Worm (Caenorhabditis elegans) whole organism, midembryonic: Measurements from ENCODE around the gene gfi-1.

Experiments used
- T22C8.4 ChIP-seq: fragments of 200-800 bp; sonication (Bioruptor generic); IDR thresholded peaks from 2 replicates; pipeline ENCODE4 v1.3.6; 2022; ENCODE audit warnings: missing genetic modification characterization, missing compliant biosample characterization
- cog-1 ChIP-seq: sonication (generic microtip); optimal IDR thresholded peaks from 2 replicates; lab custom pipeline; 2016; ENCODE audit warnings: missing genetic modification characterization, missing compliant biosample characterization
- flt-1 ChIP-seq: fragments of 200-800 bp; sonication (Bioruptor generic); IDR thresholded peaks from 2 replicates; pipeline ENCODE4 v1.3.6; 2022; ENCODE audit warnings: missing genetic modification characterization, missing compliant biosample characterization
- klf-2 ChIP-seq: fragments of 200-800 bp; sonication (Bioruptor generic); conservative IDR thresholded peaks from 2 replicates; pipeline ENCODE4 v1.3.6; 2022; ENCODE audit warnings: missing genetic modification reagents, missing genetic modification characterization, missing compliant biosample characterization
- med-1 ChIP-seq: sonication (generic microtip); optimal IDR thresholded peaks from 2 replicates; lab custom pipeline; 2017; ENCODE audit warnings: missing genetic modification characterization, mild to moderate bottlenecking, missing compliant biosample characterization, antibody characterized with exemption, missing genetic modification reagents; ENCODE audit not compliant: insufficient read depth
- ref-1 ChIP-seq: fragments of 200-800 bp; sonication (Bioruptor generic); conservative IDR thresholded peaks from 2 replicates; pipeline ENCODE4 v1.3.6; 2022; ENCODE audit warnings: missing genetic modification reagents, missing genetic modification characterization, missing compliant biosample characterization
- tab-1 ChIP-seq: fragments of 200-800 bp; sonication (Bioruptor generic); IDR thresholded peaks from 2 replicates; pipeline ENCODE4 v1.3.6; 2022; ENCODE audit warnings: missing genetic modification characterization, missing compliant biosample characterization
- ztf-23 ChIP-seq: fragments of 200-800 bp; sonication (Bioruptor generic); IDR thresholded peaks from 2 replicates; pipeline ENCODE4 v1.3.6; 2022; ENCODE audit warnings: missing genetic modification reagents, missing genetic modification characterization, missing compliant biosample characterization
- ztf-29 ChIP-seq: fragments of 200-800 bp; sonication (Bioruptor generic); IDR thresholded peaks from 2 replicates; pipeline ENCODE4 v1.3.6; 2022; ENCODE audit warnings: missing genetic modification reagents, missing genetic modification characterization, missing compliant biosample characterization

The gfi-1 gene

DNA sequence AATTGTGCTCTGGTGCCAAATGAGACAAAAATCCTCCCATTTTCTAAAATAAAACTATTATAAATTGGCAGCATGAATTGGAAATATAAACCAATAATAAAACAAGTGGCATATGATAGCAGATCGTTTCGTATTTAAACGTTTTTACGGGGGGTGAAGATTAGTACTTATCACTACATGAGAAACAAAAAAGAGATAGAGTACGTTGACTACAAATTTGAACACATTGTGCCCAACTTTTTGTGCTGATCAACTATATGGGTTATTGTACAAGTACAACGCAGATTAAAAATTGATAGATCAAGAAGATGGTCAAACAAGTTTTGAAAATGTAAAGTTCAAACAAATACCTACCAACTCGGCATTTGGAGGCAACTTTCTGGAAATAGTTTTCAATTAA, 31.2 kb downstream of the gfi-1 start:
- no peak for TF ChIP-seq ztf-29 (GFP tag; lab: Robert Waterston, UW)
- no peak for TF ChIP-seq tab-1 (GFP tag; lab: Robert Waterston, UW)
- no peak for TF ChIP-seq klf-2 (GFP tag; lab: Robert Waterston, UW)

DNA sequence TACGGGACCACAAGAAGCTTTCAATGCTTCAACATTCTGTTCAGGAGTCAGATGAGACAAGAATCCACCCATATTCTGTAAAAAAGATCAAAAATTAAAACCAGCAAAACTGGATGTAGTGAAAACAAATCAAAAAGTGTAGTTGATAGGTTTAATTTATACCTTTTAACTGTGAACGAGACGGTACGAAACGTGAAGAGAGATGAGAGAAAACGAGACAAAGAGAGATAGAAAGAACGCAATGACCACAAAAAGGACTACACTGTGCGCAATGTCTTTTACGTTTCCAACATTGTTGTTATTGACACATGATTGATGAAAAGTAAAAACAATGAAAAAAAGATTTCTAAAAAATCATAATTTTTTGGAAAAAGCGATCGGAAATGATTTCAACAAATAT, 34.1 kb downstream of the gfi-1 start, which contains the start of gene cest-33:
cest-33 (minus strand) TSS at position 75 of the 400 bp plus-strand sequence.
- TF ChIP-seq ref-1 (GFP tag; lab: Robert Waterston, UW), result no peak

DNA sequence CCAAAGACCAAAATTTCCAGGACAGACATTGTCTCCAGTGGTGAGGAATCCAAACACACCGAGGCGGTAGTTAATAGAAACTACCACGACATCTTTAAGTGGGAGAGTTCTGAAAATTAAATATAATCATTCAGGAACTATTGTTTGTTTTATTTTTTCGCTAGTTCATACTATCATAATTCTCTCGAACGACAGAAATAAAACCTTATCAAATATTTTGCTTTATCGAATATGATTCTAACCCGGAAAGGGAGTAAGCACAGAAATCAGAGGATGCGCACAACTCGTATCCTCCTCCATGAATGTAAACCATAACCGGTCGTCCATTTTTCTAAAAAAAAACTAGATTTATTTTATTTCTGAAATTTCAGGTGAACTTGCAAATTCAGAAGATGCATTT, 34.9 kb downstream of the gfi-1 start:
- no peak for TF ChIP-seq med-1 (GFP tag; lab: Kevin White, UChicago)
- TF ChIP-seq ztf-23 (GFP tag; lab: Robert Waterston, UW), result no peak
- no peak for TF ChIP-seq T22C8.4 (GFP tag; lab: Robert Waterston, UW)
- TF ChIP-seq ztf-29 (GFP tag; lab: Robert Waterston, UW), result no peak
- TF ChIP-seq cog-1, result no peak
- TF ChIP-seq tab-1 (GFP tag; lab: Robert Waterston, UW), result no peak
- TF ChIP-seq flt-1, result no peak
- TF ChIP-seq ref-1 (GFP tag; lab: Robert Waterston, UW), result no peak
- TF ChIP-seq klf-2 (GFP tag; lab: Robert Waterston, UW), result no peak

DNA sequence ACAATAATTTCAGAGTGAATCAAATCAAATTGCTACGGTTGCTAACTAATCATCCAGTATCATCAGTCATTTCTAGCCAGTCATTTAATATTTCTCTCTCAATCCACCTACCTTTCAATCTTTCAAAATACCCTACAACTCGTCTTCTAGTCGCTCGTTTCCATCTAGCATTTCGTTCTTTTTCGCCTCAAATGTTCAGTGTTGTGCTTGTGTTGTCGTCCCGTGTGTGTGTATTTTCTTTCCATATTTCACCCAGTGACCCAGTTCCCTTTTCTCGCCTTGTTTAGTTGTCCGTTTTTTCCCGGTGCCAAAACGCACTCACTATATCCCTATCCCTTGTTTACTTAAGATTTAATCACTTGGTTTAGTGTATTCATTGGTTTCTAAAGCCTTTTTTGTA, 38.0 kb downstream of the gfi-1 start:
- TF ChIP-seq ztf-23 (GFP tag; lab: Robert Waterston, UW) (no peak), ztf-29 (GFP tag; lab: Robert Waterston, UW) (no peak), flt-1 (no peak), cog-1 (no peak), med-1 (GFP tag; lab: Kevin White, UChicago) (no peak), T22C8.4 (GFP tag; lab: Robert Waterston, UW) (no peak), ref-1 (GFP tag; lab: Robert Waterston, UW) (no peak), klf-2 (GFP tag; lab: Robert Waterston, UW) (no peak)

DNA sequence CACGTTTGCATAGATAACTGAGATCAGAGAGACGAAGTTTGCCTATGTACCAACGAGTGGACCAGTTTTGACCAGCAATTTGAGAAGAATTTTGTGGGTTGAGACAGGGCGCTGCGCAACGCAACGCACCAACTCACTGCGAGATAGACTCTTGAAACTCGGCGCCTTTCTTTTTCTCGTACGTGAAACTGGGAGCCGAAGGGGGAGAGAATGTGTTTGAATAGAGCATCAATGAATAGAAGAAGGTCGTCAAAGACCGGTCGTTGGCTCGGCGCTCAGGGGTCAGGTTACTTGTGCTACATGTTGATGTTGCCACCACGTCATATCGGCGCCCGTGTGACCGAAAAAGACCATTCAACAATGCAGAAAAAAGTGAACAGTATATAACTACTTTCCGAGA, 40.2 kb downstream of the gfi-1 start:
- TF ChIP-seq flt-1 (no peak), med-1 (GFP tag; lab: Kevin White, UChicago) (no peak), ztf-29 (GFP tag; lab: Robert Waterston, UW) (no peak), T22C8.4 (GFP tag; lab: Robert Waterston, UW) (no peak), klf-2 (GFP tag; lab: Robert Waterston, UW) (no peak), tab-1 (GFP tag; lab: Robert Waterston, UW) (no peak), ref-1 (GFP tag; lab: Robert Waterston, UW) (no peak), cog-1 (no peak), ztf-23 (GFP tag; lab: Robert Waterston, UW) (no peak)

DNA sequence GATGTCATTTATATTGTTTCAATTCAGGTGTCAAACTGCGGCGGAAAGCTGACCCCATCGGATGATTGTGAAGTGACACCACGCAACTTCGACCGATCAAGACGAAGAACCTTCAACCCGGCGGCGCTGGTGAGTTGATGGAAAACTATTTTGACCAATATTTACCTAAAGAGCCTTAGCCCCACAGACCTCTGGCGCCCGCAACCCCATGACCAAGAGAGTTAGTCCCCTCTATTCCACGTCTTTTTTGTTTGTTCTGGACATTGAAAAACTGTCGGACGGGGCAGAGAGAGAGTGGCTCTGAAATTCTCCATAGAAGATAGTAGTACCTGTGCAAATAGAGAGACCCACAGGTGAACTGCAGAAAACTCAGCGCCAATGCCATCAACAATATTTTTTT, 41.0 kb downstream of the gfi-1 start:
- TF ChIP-seq cog-1 (no peak), tab-1 (GFP tag; lab: Robert Waterston, UW) (no peak), T22C8.4 (GFP tag; lab: Robert Waterston, UW) (no peak), med-1 (GFP tag; lab: Kevin White, UChicago) (no peak), klf-2 (GFP tag; lab: Robert Waterston, UW) (no peak), flt-1 (no peak), ztf-23 (GFP tag; lab: Robert Waterston, UW) (no peak), ztf-29 (GFP tag; lab: Robert Waterston, UW) (no peak), ref-1 (GFP tag; lab: Robert Waterston, UW) (no peak)

DNA sequence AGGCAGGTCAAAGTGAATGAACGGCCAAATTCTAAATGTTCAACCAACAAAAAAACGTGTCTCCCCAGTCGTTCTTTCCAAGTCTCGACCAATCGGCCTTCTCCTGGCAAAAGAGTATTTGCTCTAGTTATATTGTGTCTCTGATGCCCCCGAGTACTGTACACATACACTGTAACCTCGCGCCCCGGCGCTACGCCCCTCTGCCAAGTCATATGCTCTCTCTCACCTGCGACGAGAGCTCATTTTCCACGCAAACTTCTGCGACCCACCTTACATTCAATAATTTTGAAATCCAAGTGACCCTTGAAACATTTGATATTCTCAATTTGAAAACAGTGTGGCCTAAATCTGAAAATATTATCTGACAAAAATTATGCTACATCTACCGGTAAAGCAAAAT, 42.5 kb downstream of the gfi-1 start:
- TF ChIP-seq flt-1, result no peak

DNA sequence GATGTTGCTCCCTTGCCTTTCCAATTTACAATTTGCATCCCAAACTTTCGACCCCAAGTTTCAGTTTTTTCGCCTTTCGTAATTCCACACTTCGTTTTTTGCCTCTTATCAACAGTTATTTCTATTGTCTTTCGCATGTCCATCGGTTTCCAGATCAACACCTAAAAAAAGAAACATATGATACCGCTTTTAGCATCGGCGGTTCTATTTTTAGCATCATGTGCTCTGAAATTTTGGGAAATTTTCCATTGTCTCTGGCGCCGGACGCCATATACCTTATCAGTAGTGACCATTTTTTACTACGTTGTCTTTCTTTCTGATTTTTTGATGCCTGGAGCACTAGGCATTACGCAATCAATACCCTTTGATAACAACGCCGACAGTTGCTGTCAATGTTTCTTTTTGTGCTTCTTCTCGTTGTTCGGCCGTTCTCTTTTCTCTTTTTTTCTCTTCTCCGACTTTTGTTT, 43.7 kb downstream of the gfi-1 start, which contains the start of gene bcl-11:
bcl-11 (plus strand) TSS at position 51 of the 467 bp plus-strand sequence.
- TF ChIP-seq ztf-23 (GFP tag; lab: Robert Waterston, UW), result no peak
- TF ChIP-seq T22C8.4 (GFP tag; lab: Robert Waterston, UW), result no peak
- TF ChIP-seq flt-1, result no peak
- no peak for TF ChIP-seq ref-1 (GFP tag; lab: Robert Waterston, UW)
- TF ChIP-seq tab-1 (GFP tag; lab: Robert Waterston, UW), result no peak
- no peak for TF ChIP-seq ztf-29 (GFP tag; lab: Robert Waterston, UW)
- no peak for TF ChIP-seq klf-2 (GFP tag; lab: Robert Waterston, UW)
- no peak for TF ChIP-seq cog-1
- TF ChIP-seq med-1 (GFP tag; lab: Kevin White, UChicago), result no peak

DNA sequence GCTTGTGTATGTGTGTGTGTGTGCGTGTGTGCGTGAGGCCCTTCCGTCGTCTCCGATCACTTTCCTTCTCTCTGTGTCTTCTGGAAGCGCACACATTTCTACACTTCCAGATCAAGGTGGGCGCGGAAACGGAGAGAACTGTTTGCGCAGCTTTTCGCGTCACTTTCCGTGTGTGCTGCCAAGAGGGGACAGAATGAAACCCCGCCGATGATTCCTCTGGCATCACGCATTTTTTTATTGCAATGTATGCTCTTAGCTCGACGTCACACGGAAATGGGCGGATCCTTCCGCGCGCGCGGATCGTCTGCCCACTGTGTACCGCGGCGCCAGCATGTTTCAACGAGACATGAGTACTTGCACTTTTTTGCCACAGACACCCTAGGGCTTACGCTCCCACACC, 44.3 kb downstream of the gfi-1 start:
- TF ChIP-seq ztf-29 (GFP tag; lab: Robert Waterston, UW) (no peak), klf-2 (GFP tag; lab: Robert Waterston, UW) (no peak), flt-1 (no peak), ztf-23 (GFP tag; lab: Robert Waterston, UW) (no peak), cog-1 (no peak), med-1 (GFP tag; lab: Kevin White, UChicago) (no peak), tab-1 (GFP tag; lab: Robert Waterston, UW) (no peak), ref-1 (GFP tag; lab: Robert Waterston, UW) (no peak), T22C8.4 (GFP tag; lab: Robert Waterston, UW) (no peak)

DNA sequence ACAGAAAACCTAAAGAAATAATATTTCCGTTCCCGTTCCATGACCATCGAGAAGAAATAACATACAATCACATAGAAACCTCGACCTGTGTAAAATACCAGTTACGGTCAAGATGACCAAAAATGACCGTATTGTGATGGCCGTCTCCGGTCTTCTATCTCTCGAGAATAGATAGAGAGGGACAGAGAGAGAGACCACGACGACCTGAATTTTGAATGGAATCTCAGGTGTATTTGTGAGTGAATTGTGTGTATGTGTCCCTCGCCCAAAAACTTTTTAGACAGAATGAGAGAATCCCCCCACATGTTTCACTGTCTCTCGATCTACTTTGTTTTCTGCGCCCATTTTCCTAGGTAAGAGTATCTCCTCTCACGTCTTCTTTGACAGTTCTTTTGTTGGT, 44.9 kb downstream of the gfi-1 start:
- TF ChIP-seq ztf-29 (GFP tag; lab: Robert Waterston, UW), result no peak
- no peak for TF ChIP-seq ztf-23 (GFP tag; lab: Robert Waterston, UW)
- TF ChIP-seq T22C8.4 (GFP tag; lab: Robert Waterston, UW), result no peak
- no peak for TF ChIP-seq ref-1 (GFP tag; lab: Robert Waterston, UW)
- no peak for TF ChIP-seq flt-1
- TF ChIP-seq tab-1 (GFP tag; lab: Robert Waterston, UW), result no peak
- TF ChIP-seq cog-1, result no peak
- no peak for TF ChIP-seq med-1 (GFP tag; lab: Kevin White, UChicago)
- no peak for TF ChIP-seq klf-2 (GFP tag; lab: Robert Waterston, UW)
